Worm (Caenorhabditis elegans): ENCODE data around the gene ins-32.

DNA sequence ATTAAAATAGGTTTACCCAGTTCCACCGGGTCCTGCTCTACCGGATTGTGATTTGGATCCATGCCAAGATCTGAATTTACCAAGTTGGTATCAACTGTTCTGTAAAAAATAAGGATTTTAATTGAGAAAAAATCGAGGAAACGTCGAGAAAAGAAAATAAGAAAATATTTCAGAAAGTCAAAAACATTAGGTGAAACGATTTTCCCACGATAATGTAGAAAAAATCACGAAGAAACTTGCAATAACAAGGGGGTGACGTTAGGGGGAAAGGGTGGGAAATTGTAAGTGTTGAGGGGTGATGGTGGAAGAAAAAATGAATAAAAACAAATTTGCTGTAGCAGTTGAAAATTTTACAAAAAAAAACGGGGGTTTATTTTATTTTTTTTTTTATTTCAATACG, 30.0 kb downstream of the ins-32 start, which contains the start of gene T24E12.10:
- TF ChIP-seq pha-4 (tag; optimal IDR thresholded peaks at IDR 0.05) (no peak), unc-62 (GFP tag; optimal IDR thresholded peaks at IDR 0.05) (no peak), lsy-2 (tag; optimal IDR thresholded peaks at IDR 0.05) (no peak), elt-3 (tag; optimal IDR thresholded peaks at IDR 0.05) (no peak), cnd-1 (tag; optimal IDR thresholded peaks at IDR 0.05) (no peak), M03D4.4 (tag; optimal IDR thresholded peaks at IDR 0.05) (no peak), flh-1 (GFP tag; optimal IDR thresholded peaks at IDR 0.05) (no peak), sptf-1 (tag; optimal IDR thresholded peaks at IDR 0.05) (no peak), unc-39 (tag; optimal IDR thresholded peaks at IDR 0.05) (no peak)

All from whole organism, mixed stage, embryonic.